Worm (Caenorhabditis elegans) whole organism, L1 larva: Measurements from ENCODE around the gene E02C12.11.

Experiments used
- C16A3.4 ChIP-seq: fragments of 150-350 bp; optimal IDR thresholded peaks from 2 replicates; lab custom pipeline; 2014; ENCODE audit warnings: missing biosample characterization, missing genetic modification characterization
- F16B12.6 ChIP-seq: fragments of 150-350 bp; optimal IDR thresholded peaks from 2 replicates; lab custom pipeline; 2014; ENCODE audit warnings: missing biosample characterization, missing genetic modification characterization
- Y116A8C.19 ChIP-seq: sonication (generic microtip); optimal IDR thresholded peaks from 2 replicates; lab custom pipeline; 2016; ENCODE audit warnings: missing compliant biosample characterization, missing genetic modification characterization, borderline replicate concordance
- aly-2 ChIP-seq: fragments of 150-350 bp; optimal IDR thresholded peaks from 2 replicates; lab custom pipeline; 2014; ENCODE audit warnings: missing biosample characterization, missing genetic modification characterization
- ama-1 ChIP-seq: fragments of 150-350 bp; optimal IDR thresholded peaks from 2 replicates; lab custom pipeline; 2014
- blmp-1 ChIP-seq: fragments of 150-350 bp; optimal IDR thresholded peaks from 2 replicates; lab custom pipeline; 2014; ENCODE audit warnings: missing biosample characterization, missing genetic modification characterization
- ceh-82 ChIP-seq, 3 experiments: fragments of 150-350 bp in 1 of 3; sonication (generic microtip) in 2 of 3; optimal IDR thresholded peaks; 2 replicates each; lab custom pipeline; 2014 to 2017; ENCODE audit warnings: missing biosample characterization in 3 of 3, missing genetic modification characterization in 3 of 3
- ceh-88 ChIP-seq: fragments of 200-800 bp; sonication (Bioruptor generic); IDR thresholded peaks from 2 replicates; pipeline ENCODE4 v1.3.6; 2022; ENCODE audit warnings: missing genetic modification characterization, missing compliant biosample characterization
- ces-1 ChIP-seq: fragments of 150-350 bp; optimal IDR thresholded peaks from 2 replicates; lab custom pipeline; 2014; ENCODE audit warnings: missing biosample characterization, missing genetic modification reagents, missing genetic modification characterization
- dpl-1 ChIP-seq, 3 experiments: fragments of 150-350 bp in 2 of 3; sonication (generic microtip) in 1 of 3; optimal IDR thresholded peaks; 2 replicates each; lab custom pipeline; 2014 to 2017; ENCODE audit warnings: missing biosample characterization in 3 of 3, missing genetic modification characterization in 3 of 3, missing genetic modification reagents in 3 of 3
- dsc-1 ChIP-seq: sonication (generic microtip); optimal IDR thresholded peaks from 2 replicates; lab custom pipeline; 2016; ENCODE audit warnings: mild to moderate bottlenecking, missing genetic modification characterization, missing compliant biosample characterization
- efl-1 ChIP-seq, 4 experiments: fragments of 150-350 bp; optimal IDR thresholded peaks in 3 of 4; peaks in 1 of 4; 1 replicate in 1 of 4; 2 replicates in 3 of 4; lab custom pipeline; 2014; ENCODE audit warnings: missing biosample characterization in 2 of 4, missing genetic modification characterization in 2 of 4, missing genetic modification reagents in 2 of 4
- egl-13 ChIP-seq: sonication (generic microtip); optimal IDR thresholded peaks from 2 replicates; lab custom pipeline; 2016; ENCODE audit warnings: missing genotype, missing genetic modification reagents, missing genetic modification characterization, missing compliant biosample characterization
- egl-27 ChIP-seq, 2 experiments: fragments of 150-350 bp in 1 of 2; sonication (generic microtip); optimal IDR thresholded peaks; 3 replicates each; lab custom pipeline; 2017 to 2018; ENCODE audit warnings: missing biosample characterization in 2 of 2, missing genetic modification characterization in 2 of 2, missing genetic modification reagents in 2 of 2
- elt-2 ChIP-seq: sonication (generic microtip); optimal IDR thresholded peaks from 2 replicates; lab custom pipeline; 2016; ENCODE audit warnings: missing genetic modification characterization, mild to moderate bottlenecking, inconsistent platforms, missing compliant biosample characterization, missing genetic modification reagents
- ets-5 ChIP-seq: fragments of 200-800 bp; sonication (Bioruptor generic); IDR thresholded peaks from 2 replicates; pipeline ENCODE4 v1.3.6; 2022; ENCODE audit warnings: missing genetic modification characterization, missing compliant biosample characterization
- fkh-10 ChIP-seq: sonication (generic microtip); optimal IDR thresholded peaks from 2 replicates; lab custom pipeline; 2017; ENCODE audit warnings: missing biosample characterization, missing genetic modification reagents, missing genetic modification characterization
- fkh-4 ChIP-seq: sonication (generic microtip); optimal IDR thresholded peaks from 2 replicates; lab custom pipeline; 2016; ENCODE audit warnings: missing compliant biosample characterization, missing genetic modification characterization, borderline replicate concordance
- fkh-8 ChIP-seq: sonication (generic microtip); optimal IDR thresholded peaks from 2 replicates; lab custom pipeline; 2016; ENCODE audit warnings: mild to moderate bottlenecking, missing genetic modification characterization, missing compliant biosample characterization
- fos-1 ChIP-seq: fragments of 150-350 bp; optimal IDR thresholded peaks from 2 replicates; lab custom pipeline; 2014; ENCODE audit warnings: missing biosample characterization, missing genetic modification characterization
- hlh-4 ChIP-seq: sonication (generic microtip); optimal IDR thresholded peaks from 2 replicates; lab custom pipeline; 2016; ENCODE audit warnings: mild to moderate bottlenecking, missing genetic modification characterization, missing compliant biosample characterization
- hpl-2 ChIP-seq: fragments of 150-350 bp; optimal IDR thresholded peaks from 2 replicates; lab custom pipeline; 2014; ENCODE audit warnings: missing biosample characterization, missing genetic modification reagents, missing genetic modification characterization
- irx-1 ChIP-seq: sonication (generic microtip); optimal IDR thresholded peaks from 2 replicates; lab custom pipeline; 2016; ENCODE audit warnings: missing genetic modification characterization, missing compliant biosample characterization
- isw-1 ChIP-seq: fragments of 200-800 bp; sonication (Bioruptor generic); IDR thresholded peaks from 2 replicates; pipeline ENCODE4 v1.3.6; 2022; ENCODE audit warnings: missing genetic modification characterization, missing compliant biosample characterization
- lin-13 ChIP-seq: fragments of 150-350 bp; optimal IDR thresholded peaks from 2 replicates; lab custom pipeline; 2014; ENCODE audit warnings: missing biosample characterization, missing genetic modification reagents, missing genetic modification characterization
- lin-14 ChIP-seq: fragments of 200-800 bp; sonication (Bioruptor generic); optimal IDR thresholded peaks from 2 replicates; lab custom pipeline; 2018; ENCODE audit warnings: mild to moderate bottlenecking, missing genetic modification characterization, moderate library complexity, missing compliant biosample characterization
- lin-35 ChIP-seq, 2 experiments: fragments of 150-350 bp; optimal IDR thresholded peaks; 2 replicates each; lab custom pipeline; 2014; ENCODE audit warnings: missing biosample characterization in 2 of 2, missing genetic modification characterization in 2 of 2, missing genetic modification reagents in 2 of 2
- lsy-2 ChIP-seq, 2 experiments: fragments of 150-350 bp; optimal IDR thresholded peaks; 2 replicates each; lab custom pipeline; 2014; ENCODE audit warnings: missing biosample characterization in 2 of 2, missing genetic modification characterization in 2 of 2
- mep-1 ChIP-seq: fragments of 150-350 bp; optimal IDR thresholded peaks from 2 replicates; lab custom pipeline; 2014; ENCODE audit warnings: missing biosample characterization, missing genetic modification characterization
- nhr-12 ChIP-seq: sonication (generic microtip); optimal IDR thresholded peaks from 2 replicates; lab custom pipeline; 2017; ENCODE audit warnings: missing biosample characterization, missing genetic modification characterization
- nhr-19 ChIP-seq: fragments of 200-800 bp; sonication (Bioruptor generic); conservative IDR thresholded peaks from 2 replicates; pipeline ENCODE4 v1.3.6; 2022; ENCODE audit warnings: missing genetic modification characterization, missing compliant biosample characterization
- nhr-20 ChIP-seq: sonication (generic microtip); optimal IDR thresholded peaks from 2 replicates; lab custom pipeline; 2016; ENCODE audit warnings: mild to moderate bottlenecking, missing genetic modification characterization, missing compliant biosample characterization
- nhr-47 ChIP-seq: sonication (generic microtip); optimal IDR thresholded peaks from 2 replicates; lab custom pipeline; 2016; ENCODE audit warnings: mild to moderate bottlenecking, missing genetic modification characterization, moderate library complexity, missing compliant biosample characterization
- nhr-71 ChIP-seq: sonication (generic microtip); optimal IDR thresholded peaks from 2 replicates; lab custom pipeline; 2016; ENCODE audit warnings: mild to moderate bottlenecking, missing genetic modification characterization, moderate library complexity, missing compliant biosample characterization
- nhr-76 ChIP-seq: sonication (generic microtip); optimal IDR thresholded peaks from 2 replicates; lab custom pipeline; 2017; ENCODE audit warnings: missing biosample characterization, missing genetic modification characterization
- nhr-77 ChIP-seq: fragments of 150-350 bp; optimal IDR thresholded peaks from 2 replicates; lab custom pipeline; 2014; ENCODE audit warnings: missing biosample characterization, missing genetic modification characterization
- nhr-84 ChIP-seq: sonication (generic microtip); optimal IDR thresholded peaks from 2 replicates; lab custom pipeline; 2017; ENCODE audit warnings: missing biosample characterization, missing genetic modification characterization
- nhr-85 ChIP-seq: sonication (generic microtip); peaks from one replicate; lab custom pipeline; 2016; ENCODE audit warnings: missing genetic modification characterization, inconsistent platforms, missing compliant biosample characterization
- nhr-90 ChIP-seq: sonication (generic microtip); optimal IDR thresholded peaks from 2 replicates; lab custom pipeline; 2016; ENCODE audit warnings: mild to moderate bottlenecking, missing genetic modification characterization, missing compliant biosample characterization; ENCODE audit not compliant: poor library complexity
- pag-3 ChIP-seq: sonication (generic microtip); optimal IDR thresholded peaks from 2 replicates; lab custom pipeline; 2017; ENCODE audit warnings: missing genetic modification characterization, mild to moderate bottlenecking, missing compliant biosample characterization, antibody characterized with exemption, borderline replicate concordance; ENCODE audit not compliant: insufficient read depth
- pax-3 ChIP-seq: fragments of 200-800 bp; sonication (Bioruptor generic); optimal IDR thresholded peaks from 2 replicates; lab custom pipeline; 2018; ENCODE audit warnings: mild to moderate bottlenecking, missing genetic modification characterization, moderate library complexity, missing compliant biosample characterization
- rnt-1 ChIP-seq: sonication (generic microtip); optimal IDR thresholded peaks from 2 replicates; lab custom pipeline; 2016; ENCODE audit warnings: mild to moderate bottlenecking, missing genetic modification characterization, moderate library complexity, missing compliant biosample characterization
- snpc-4 ChIP-seq: fragments of 150-350 bp; optimal IDR thresholded peaks from 2 replicates; lab custom pipeline; 2014; ENCODE audit warnings: missing biosample characterization, missing genetic modification characterization
- sox-4 ChIP-seq: sonication (generic microtip); optimal IDR thresholded peaks from 2 replicates; lab custom pipeline; 2016; ENCODE audit warnings: missing genetic modification characterization, missing compliant biosample characterization
- sup-37 ChIP-seq: fragments of 200-800 bp; sonication (Bioruptor generic); optimal IDR thresholded peaks from 2 replicates; lab custom pipeline; 2018; ENCODE audit warnings: mild to moderate bottlenecking, missing genetic modification characterization, missing compliant biosample characterization
- tlp-1 ChIP-seq: fragments of 150-350 bp; optimal IDR thresholded peaks from 2 replicates; lab custom pipeline; 2014; ENCODE audit warnings: missing biosample characterization, missing genetic modification characterization
- unc-30 ChIP-seq: sonication (generic microtip); optimal IDR thresholded peaks from 2 replicates; lab custom pipeline; 2017; ENCODE audit warnings: missing biosample characterization, missing genetic modification characterization
- unc-86 ChIP-seq: sonication (generic microtip); optimal IDR thresholded peaks from 2 replicates; lab custom pipeline; 2016; ENCODE audit warnings: missing genetic modification characterization, missing compliant biosample characterization
- vab-15 ChIP-seq: sonication (generic microtip); optimal IDR thresholded peaks from 2 replicates; lab custom pipeline; 2017; ENCODE audit warnings: missing genotype, mild to moderate bottlenecking, missing genetic modification characterization, missing compliant biosample characterization
- xbp-1 ChIP-seq: sonication (generic microtip); optimal IDR thresholded peaks from 2 replicates; lab custom pipeline; 2016; ENCODE audit warnings: missing genetic modification characterization, missing compliant biosample characterization
- zag-1 ChIP-seq: fragments of 150-350 bp; optimal IDR thresholded peaks from 2 replicates; lab custom pipeline; 2014; ENCODE audit warnings: missing biosample characterization, missing genetic modification characterization

Gene E02C12.11

ce11 chrV:9408869-9409268, 29.2 kb upstream of the E02C12.11 start (continued):
- TF ChIP-seq nhr-12 (no peak), irx-1 (tag; lab: Kevin White, UChicago) (no peak), lin-14 (GFP tag; lab: Kevin White, UChicago) (peak; percentile 63), ces-1 (GFP tag; lab: Kevin White, UChicago) (no peak), nhr-90 (tag; lab: Kevin White, UChicago) (no peak)

ce11 chrV:9406890-9407289, 27.2 kb upstream of the E02C12.11 start:
- TF ChIP-seq ceh-88 (GFP tag; lab: Robert Waterston, UW) (no peak), nhr-77 (tag; lab: Kevin White, UChicago) (peak; percentile 48), pag-3 (tag; lab: Kevin White, UChicago) (no peak), elt-2 (tag; lab: Kevin White, UChicago) (no peak), hpl-2 (GFP tag; lab: Kevin White, UChicago) (no peak), snpc-4 (tag; lab: Kevin White, UChicago) (no peak), ces-1 (GFP tag; lab: Kevin White, UChicago) (no peak), lin-35 (GFP tag; optimal IDR thresholded peaks at IDR 0.05; lab: Kevin White, UChicago) (no peak), nhr-85 (tag; lab: Kevin White, UChicago) (no peak), nhr-84 (no peak), aly-2 (tag; lab: Kevin White, UChicago) (no peak), blmp-1 (tag; lab: Kevin White, UChicago) (no peak), dsc-1 (tag; lab: Kevin White, UChicago) (no peak), unc-30 (tag; lab: Kevin White, UChicago) (no peak), unc-86 (tag; lab: Kevin White, UChicago) (no peak), nhr-19 (GFP tag; lab: Robert Waterston, UW) (no peak; the same call in 1 of the 2 replicates), ama-1 (lab: Kevin White, UChicago) (no peak), fkh-10 (no peak), rnt-1 (peak; percentile 35), hlh-4 (tag; lab: Kevin White, UChicago) (no peak), dpl-1 (GFP tag; optimal IDR thresholded peaks at IDR 0.05; lab: Kevin White, UChicago) (peak in 2 of 3 experiments; percentile 5 to 14), lin-13 (GFP tag; lab: Kevin White, UChicago) (no peak), sox-4 (no peak), ets-5 (GFP tag; lab: Robert Waterston, UW) (no peak), efl-1 (optimal IDR thresholded peaks at IDR 0.05; lab: Kevin White, UChicago) (peak in 1 of 2 experiments; percentile 22), efl-1 (GFP tag; optimal IDR thresholded peaks at IDR 0.05 in 1 of 2; lab: Kevin White, UChicago) (peak in 1 of 2 experiments; percentile 26), vab-15 (no peak), fkh-4 (tag; lab: Kevin White, UChicago) (no peak), lsy-2 (tag; optimal IDR thresholded peaks at IDR 0.05; lab: Kevin White, UChicago) (peak in 1 of 2 experiments; percentile 17), nhr-76 (tag; lab: Kevin White, UChicago) (no peak), egl-27 (tag; optimal IDR thresholded peaks at IDR 0.05; lab: Kevin White, UChicago) (no peak), zag-1 (tag; lab: Kevin White, UChicago) (no peak), nhr-47 (tag; lab: Kevin White, UChicago) (peak; percentile 13), nhr-71 (tag; lab: Kevin White, UChicago) (no peak), Y116A8C.19 (tag; lab: Kevin White, UChicago) (no peak), ceh-82 (tag; optimal IDR thresholded peaks at IDR 0.05; lab: Kevin White, UChicago) (no peak), xbp-1 (tag; lab: Kevin White, UChicago) (no peak), tlp-1 (tag; lab: Kevin White, UChicago) (no peak), pax-3 (tag; lab: Kevin White, UChicago) (no peak), C16A3.4 (tag; lab: Kevin White, UChicago) (peak; percentile 17), mep-1 (tag; lab: Kevin White, UChicago) (no peak), sup-37 (GFP tag; lab: Kevin White, UChicago) (no peak), F16B12.6 (tag; lab: Kevin White, UChicago) (no peak), fos-1 (tag; lab: Kevin White, UChicago) (no peak), irx-1 (tag; lab: Kevin White, UChicago) (no peak), nhr-20 (tag; lab: Kevin White, UChicago) (peak; percentile 31), egl-13 (tag; lab: Kevin White, UChicago) (no peak), fkh-8 (no peak), isw-1 (GFP tag; lab: Robert Waterston, UW) (no peak)
